Fruit fly (Drosophila melanogaster): Measurements from ENCODE around the gene CG15375.

- TF ChIP-seq cyc (GFP tag; optimal IDR thresholded peaks at IDR 0.05) (no peak), Sox14 (GFP tag; optimal IDR thresholded peaks at IDR 0.05) (no peak), acj6 (GFP tag; optimal IDR thresholded peaks at IDR 0.05) (no peak), Sox102F (GFP tag; optimal IDR thresholded peaks at IDR 0.05) (no peak), Smox (GFP tag; optimal IDR thresholded peaks at IDR 0.05) (no peak), svp (GFP tag) (no peak), Sox15 (GFP tag; optimal IDR thresholded peaks at IDR 0.05) (no peak), CG8632 (GFP tag; optimal IDR thresholded peaks at IDR 0.05) (no peak), CG4318 (GFP tag; optimal IDR thresholded peaks at IDR 0.05) (no peak), OdsH (GFP tag; optimal IDR thresholded peaks at IDR 0.05) (no peak), CG8119 (GFP tag; IDR thresholded peaks at IDR 0.05) (no peak), Eip93F (GFP tag; optimal IDR thresholded peaks at IDR 0.05) (no peak), Ets21C (GFP tag; optimal IDR thresholded peaks at IDR 0.05) (no peak), CG7368 (GFP tag; optimal IDR thresholded peaks at IDR 0.05) (no peak)
Observed at dm6 chrX:4131049-4131629, 30.0 kb downstream of the CG15375 start, which contains the start of gene GlcAT-I.

Data from whole organism, prepupa.